Worm (Caenorhabditis elegans): ENCODE measurements around the gene cnc-1.

Gene cnc-1

ce11 chrV:1434398-1434797, 9.7 kb downstream of the cnc-1 start:
- TF ChIP-seq lir-3 (tag; optimal IDR thresholded peaks at IDR 0.05) (no peak), dmd-6 (GFP tag; IDR thresholded peaks at IDR 0.05) (no peak), daf-16 (GFP tag; optimal IDR thresholded peaks at IDR 0.05) (no peak), daf-16 (tag; optimal IDR thresholded peaks at IDR 0.05) (no peak), nhr-102 (tag; optimal IDR thresholded peaks at IDR 0.05) (no peak), aha-1 (tag) (peak; percentile 99), set-16 (GFP tag; IDR thresholded peaks at IDR 0.05) (peak; percentile 80)

ce11 chrV:1433419-1433765, 10.7 kb downstream of the cnc-1 start:
- TF ChIP-seq nhr-76 (tag; optimal IDR thresholded peaks at IDR 0.05) = no peak
- no peak for TF ChIP-seq hlh-30 (tag; optimal IDR thresholded peaks at IDR 0.05; ENCODE audit: insufficient read depth)

ce11 chrV:1432500-1433418, 11.3 kb downstream of the cnc-1 start:
- TF ChIP-seq nhr-11 (tag; optimal IDR thresholded peaks at IDR 0.05) = no peak
- peak; percentile 4 for TF ChIP-seq hlh-11 (tag; optimal IDR thresholded peaks at IDR 0.05)
- no peak for TF ChIP-seq daf-16 (GFP tag; optimal IDR thresholded peaks at IDR 0.05)
- TF ChIP-seq daf-16 (tag; optimal IDR thresholded peaks at IDR 0.05) = peak; percentile 90
- TF ChIP-seq snpc-1.2 (GFP tag; IDR thresholded peaks at IDR 0.05) = no peak
- TF ChIP-seq pqm-1 (tag; optimal IDR thresholded peaks at IDR 0.05) = peak; percentile 64
- no peak for TF ChIP-seq lin-39 (tag; optimal IDR thresholded peaks at IDR 0.05)
- TF ChIP-seq aha-1 (tag) = peak; percentile 97
- TF ChIP-seq lin-38 (GFP tag; IDR thresholded peaks at IDR 0.05) = no peak
- TF ChIP-seq madf-9 (GFP tag; conservative IDR thresholded peaks at IDR 0.05) = no peak
- TF ChIP-seq unc-62 (GFP tag; optimal IDR thresholded peaks at IDR 0.05 in 1 of 2) = peak in 1 of 2 experiments; percentile 87
- TF ChIP-seq unc-62 (tag; optimal IDR thresholded peaks at IDR 0.05) = no peak
- no peak for TF ChIP-seq F49E8.2 (tag; optimal IDR thresholded peaks at IDR 0.05; ENCODE audit: borderline replicate concordance)
- TF ChIP-seq nhr-28 (tag; optimal IDR thresholded peaks at IDR 0.05) = peak; percentile 87
- peak; percentile 28 for TF ChIP-seq dve-1 (tag; optimal IDR thresholded peaks at IDR 0.05; ENCODE audit: insufficient read depth)
- TF ChIP-seq mdt-29 (GFP tag; IDR thresholded peaks at IDR 0.05) = no peak
- TF ChIP-seq Y75B8A.6 (GFP tag; IDR thresholded peaks at IDR 0.05) = no peak
- no peak for TF ChIP-seq ztf-7 (tag; optimal IDR thresholded peaks at IDR 0.05)

ce11 chrV:1431702-1432187, 12.3 kb downstream of the cnc-1 start, which contains the start of gene ges-1:
Gene ges-1 (minus strand): TSS chrV:1432137.
- TF ChIP-seq aha-1 (tag) (peak; percentile 90), unc-62 (GFP tag; optimal IDR thresholded peaks at IDR 0.05 in 1 of 2) (peak in 1 of 2 experiments; percentile 13), unc-62 (tag; optimal IDR thresholded peaks at IDR 0.05) (no peak), unc-130 (GFP tag; optimal IDR thresholded peaks at IDR 0.05) (no peak)

- no peak for TF ChIP-seq ceh-44 (GFP tag; IDR thresholded peaks at IDR 0.05)
- no peak for TF ChIP-seq pqm-1 (tag; optimal IDR thresholded peaks at IDR 0.05)
- TF ChIP-seq set-16 (GFP tag; IDR thresholded peaks at IDR 0.05) = peak; percentile 54; the same call in 1 of the 2 replicates
Observed at ce11 chrV:1425595-1425994, 18.5 kb downstream of the cnc-1 start, which contains the start of gene R12A1.3. Gene R12A1.3 (minus strand): TSS chrV:1425794.

- TF ChIP-seq F37D6.2 (tag; optimal IDR thresholded peaks at IDR 0.05) (no peak), nhr-10 (tag; optimal IDR thresholded peaks at IDR 0.05) (no peak), mep-1 (tag; optimal IDR thresholded peaks at IDR 0.05) (no peak), vab-7 (GFP tag; IDR thresholded peaks at IDR 0.05) (no peak), nhr-102 (tag; optimal IDR thresholded peaks at IDR 0.05) (no peak), nhr-25 (tag; optimal IDR thresholded peaks at IDR 0.05; ENCODE audit: borderline replicate concordance, insufficient read depth) (no peak), daf-12 (tag; optimal IDR thresholded peaks at IDR 0.05) (no peak), egl-27 (tag; optimal IDR thresholded peaks at IDR 0.05) (no peak), hlh-11 (tag; optimal IDR thresholded peaks at IDR 0.05) (no peak), mdl-1 (tag; optimal IDR thresholded peaks at IDR 0.05) (no peak), ceh-28 (tag; optimal IDR thresholded peaks at IDR 0.05) (no peak), T26A8.4 (GFP tag; IDR thresholded peaks at IDR 0.05) (no peak), zag-1 (tag; optimal IDR thresholded peaks at IDR 0.05) (no peak), dmd-6 (GFP tag; IDR thresholded peaks at IDR 0.05) (no peak)
Observed at ce11 chrV:1423338-1423737, 20.7 kb downstream of the cnc-1 start.
